Fruit fly (Drosophila melanogaster): ENCODE measurements around the gene CG6171.

Gene CG6171

DNA sequence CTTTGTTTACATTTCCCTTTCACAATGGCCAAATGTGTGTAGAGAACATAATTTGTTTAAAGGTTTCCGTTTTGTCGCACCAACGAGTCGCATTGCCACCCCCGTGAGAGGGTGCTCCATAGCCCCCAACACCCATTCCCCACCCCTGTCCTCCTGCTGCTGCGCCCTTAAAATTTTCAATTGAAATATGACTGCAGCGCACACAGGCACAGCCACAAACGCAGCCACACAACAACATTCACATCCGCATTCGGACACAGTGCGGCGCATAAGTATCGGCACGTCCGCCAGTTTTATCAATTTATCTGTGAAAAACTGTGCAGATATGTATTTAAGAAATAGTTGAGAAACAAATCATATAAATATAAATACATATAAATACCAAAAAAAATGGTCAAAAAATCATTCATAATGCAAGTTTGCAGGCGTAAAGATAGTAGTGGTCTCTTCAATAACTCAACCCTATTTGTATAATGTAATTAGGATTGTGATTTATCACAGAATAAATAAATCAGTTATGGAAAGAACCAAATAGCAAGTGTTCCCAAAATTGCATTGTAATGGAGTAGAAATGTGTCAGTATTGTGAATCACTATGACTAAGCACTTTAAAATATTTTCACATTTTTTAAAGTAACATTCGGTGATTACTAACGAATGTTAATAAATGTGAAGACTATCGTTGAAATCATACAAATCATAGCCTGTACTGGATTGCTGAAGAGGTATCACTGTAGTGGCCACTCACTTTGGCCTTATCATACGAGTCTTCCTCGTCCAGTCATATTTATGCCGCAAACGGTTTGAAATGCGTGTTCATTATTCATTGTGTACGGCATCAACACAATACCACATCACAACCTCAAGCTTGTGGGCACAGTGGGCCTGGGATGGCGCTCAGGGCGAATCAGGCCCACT, 46.4 kb upstream of the CG6171 start (continued):
- no peak for TF ChIP-seq bigmax (GFP tag; optimal IDR thresholded peaks at IDR 0.05)
- TF ChIP-seq ATbp (GFP tag; optimal IDR thresholded peaks at IDR 0.05): no peak
- no peak for TF ChIP-seq CG11398 (GFP tag; optimal IDR thresholded peaks at IDR 0.05)
- TF ChIP-seq CG34422 (GFP tag; IDR thresholded peaks at IDR 0.05): peak; percentile 56; the same call in 1 of the 3 replicates
- TF ChIP-seq CG17568 (GFP tag; optimal IDR thresholded peaks at IDR 0.05): no peak
- peak in 1 of 2 experiments; percentile 42 for TF ChIP-seq Eip74EF (GFP tag; optimal IDR thresholded peaks at IDR 0.05)
- no peak for TF ChIP-seq BtbVII (GFP tag; optimal IDR thresholded peaks at IDR 0.05)
- no peak for TF ChIP-seq B-H2 (GFP tag; optimal IDR thresholded peaks at IDR 0.05)
- no peak for TF ChIP-seq CG14667 (GFP tag; IDR thresholded peaks at IDR 0.05)
- no peak for TF ChIP-seq tap (tag; optimal IDR thresholded peaks at IDR 0.05)
- peak; percentile 14 for TF ChIP-seq Meics (GFP tag; optimal IDR thresholded peaks at IDR 0.05)
- TF ChIP-seq Dek (tag; optimal IDR thresholded peaks at IDR 0.05): no peak
- TF ChIP-seq CG13287 (GFP tag; IDR thresholded peaks at IDR 0.05; ENCODE audit: partially characterized antibody): no peak
- 0 out of 3 replicates have a peak, but pooled peaks have one; percentile 30 for TF ChIP-seq CG11093 (GFP tag; IDR thresholded peaks at IDR 0.05)
- no peak for TF ChIP-seq CG2116 (GFP tag; optimal IDR thresholded peaks at IDR 0.05)
- TF ChIP-seq tup (GFP tag; optimal IDR thresholded peaks at IDR 0.05): no peak
- TF ChIP-seq cg (GFP tag; optimal IDR thresholded peaks at IDR 0.05): peak; percentile 75
- 0 out of 3 replicates have a peak, but pooled peaks have one; percentile 35 for TF ChIP-seq ken (GFP tag; IDR thresholded peaks at IDR 0.05)
- no peak for TF ChIP-seq Lim3 (GFP tag; IDR thresholded peaks at IDR 0.05)
- TF ChIP-seq prd (optimal IDR thresholded peaks at IDR 0.05): no peak
- no peak; the same call in 2 of the 3 replicates for TF ChIP-seq prd (GFP tag; IDR thresholded peaks at IDR 0.05)
- peak; percentile 16 for TF ChIP-seq Asciz (GFP tag; optimal IDR thresholded peaks at IDR 0.05)
- no peak for TF ChIP-seq H15 (GFP tag; IDR thresholded peaks at IDR 0.05)
- no peak for TF ChIP-seq seq (GFP tag; IDR thresholded peaks at IDR 0.05)
- TF ChIP-seq CG15269 (tag; optimal IDR thresholded peaks at IDR 0.05): no peak
- peak; percentile 41; the same call in 1 of the 2 replicates for TF ChIP-seq sob (GFP tag; IDR thresholded peaks at IDR 0.05)
- peak; percentile 35; the same call in 1 of the 2 replicates for TF ChIP-seq HLH3B (GFP tag; IDR thresholded peaks at IDR 0.05)
- no peak for TF ChIP-seq dimm (GFP tag; IDR thresholded peaks at IDR 0.05)
- TF ChIP-seq ci (GFP tag; IDR thresholded peaks at IDR 0.05): 0 out of 3 replicates have a peak, but pooled peaks have one; percentile 46
- TF ChIP-seq CG3281 (GFP tag; optimal IDR thresholded peaks at IDR 0.05): no peak
- TF ChIP-seq ewg (GFP tag; optimal IDR thresholded peaks at IDR 0.05): no peak
- TF ChIP-seq Hand (GFP tag; optimal IDR thresholded peaks at IDR 0.05): no peak
- no peak for TF ChIP-seq tin (GFP tag; optimal IDR thresholded peaks at IDR 0.05)
- no peak for TF ChIP-seq hth (optimal IDR thresholded peaks at IDR 0.05)
- no peak for TF ChIP-seq nerfin-2 (GFP tag; IDR thresholded peaks at IDR 0.05; ENCODE audit: partially characterized antibody)
- TF ChIP-seq CG7271 (tag; optimal IDR thresholded peaks at IDR 0.05): no peak
- TF ChIP-seq CG9817 (tag; optimal IDR thresholded peaks at IDR 0.05): no peak
- TF ChIP-seq yki (optimal IDR thresholded peaks at IDR 0.05): no peak
- TF ChIP-seq MBD-R2 (GFP tag; IDR thresholded peaks at IDR 0.05): no peak
- TF ChIP-seq stwl (tag; optimal IDR thresholded peaks at IDR 0.05): no peak
- TF ChIP-seq Nf-YA (GFP tag; IDR thresholded peaks at IDR 0.05): 0 out of 2 replicates have a peak, but pooled peaks have one; percentile 17
- TF ChIP-seq ttk (GFP tag; IDR thresholded peaks at IDR 0.05): peak; percentile 52
- TF ChIP-seq slbo (GFP tag; IDR thresholded peaks at IDR 0.05): peak; percentile 20; the same call in 1 of the 2 replicates
- peak; percentile 4; the same call in 1 of the 2 replicates for TF ChIP-seq CG1024 (GFP tag; IDR thresholded peaks at IDR 0.05)
- TF ChIP-seq ap (GFP tag; IDR thresholded peaks at IDR 0.05): no peak
- no peak for TF ChIP-seq Hmr (GFP tag; optimal IDR thresholded peaks at IDR 0.05)
- TF ChIP-seq Drgx (GFP tag; IDR thresholded peaks at IDR 0.05): no peak; the same call in 1 of the 2 replicates
- TF ChIP-seq CG17361 (GFP tag; IDR thresholded peaks at IDR 0.05): peak; percentile 44; the same call in 2 of the 3 replicates
- no peak for TF ChIP-seq Hsf (GFP tag; optimal IDR thresholded peaks at IDR 0.05)

All from whole organism, embryonic.